Worm (Caenorhabditis elegans) whole organism, L1 larva: ENCODE data around the gene fars-3.
A peak's percentile ranks its signal among the peaks of the same experiment; 100 is the strongest.

Experiments used
- F16B12.6 ChIP-seq: fragments of 150-350 bp; optimal IDR thresholded peaks from 2 replicates; lab custom pipeline; 2014; ENCODE audit warnings: missing biosample characterization, missing genetic modification characterization
- Y116A8C.19 ChIP-seq: sonication (generic microtip); optimal IDR thresholded peaks from 2 replicates; lab custom pipeline; 2016; ENCODE audit warnings: missing compliant biosample characterization, missing genetic modification characterization, borderline replicate concordance
- ceh-8 ChIP-seq: fragments of 200-800 bp; sonication (Bioruptor generic); optimal IDR thresholded peaks from 2 replicates; lab custom pipeline; 2018; ENCODE audit warnings: mild to moderate bottlenecking, missing genetic modification characterization, moderate library complexity, missing compliant biosample characterization
- ceh-82 ChIP-seq, 3 experiments: fragments of 150-350 bp in 1 of 3; sonication (generic microtip) in 2 of 3; optimal IDR thresholded peaks; 2 replicates each; lab custom pipeline; 2014 to 2017; ENCODE audit warnings: missing biosample characterization in 3 of 3, missing genetic modification characterization in 3 of 3
- ceh-88 ChIP-seq: fragments of 200-800 bp; sonication (Bioruptor generic); IDR thresholded peaks from 2 replicates; pipeline ENCODE4 v1.3.6; 2022; ENCODE audit warnings: missing genetic modification characterization, missing compliant biosample characterization
- ces-1 ChIP-seq: fragments of 150-350 bp; optimal IDR thresholded peaks from 2 replicates; lab custom pipeline; 2014; ENCODE audit warnings: missing biosample characterization, missing genetic modification reagents, missing genetic modification characterization
- dpl-1 ChIP-seq, 3 experiments: fragments of 150-350 bp in 2 of 3; sonication (generic microtip) in 1 of 3; optimal IDR thresholded peaks; 2 replicates each; lab custom pipeline; 2014 to 2017; ENCODE audit warnings: missing biosample characterization in 3 of 3, missing genetic modification characterization in 3 of 3, missing genetic modification reagents in 3 of 3
- dsc-1 ChIP-seq: sonication (generic microtip); optimal IDR thresholded peaks from 2 replicates; lab custom pipeline; 2016; ENCODE audit warnings: mild to moderate bottlenecking, missing genetic modification characterization, missing compliant biosample characterization
- efl-1 ChIP-seq, 4 experiments: fragments of 150-350 bp; optimal IDR thresholded peaks in 3 of 4; peaks in 1 of 4; 1 replicate in 1 of 4; 2 replicates in 3 of 4; lab custom pipeline; 2014; ENCODE audit warnings: missing biosample characterization in 2 of 4, missing genetic modification characterization in 2 of 4, missing genetic modification reagents in 2 of 4
- efl-3 ChIP-seq: fragments of 200-800 bp; sonication (Bioruptor generic); optimal IDR thresholded peaks from 2 replicates; lab custom pipeline; 2018; ENCODE audit warnings: mild to moderate bottlenecking, missing genetic modification characterization, missing compliant biosample characterization
- egl-13 ChIP-seq: sonication (generic microtip); optimal IDR thresholded peaks from 2 replicates; lab custom pipeline; 2016; ENCODE audit warnings: missing genotype, missing genetic modification reagents, missing genetic modification characterization, missing compliant biosample characterization
- egl-27 ChIP-seq, 2 experiments: fragments of 150-350 bp in 1 of 2; sonication (generic microtip); optimal IDR thresholded peaks; 3 replicates each; lab custom pipeline; 2017 to 2018; ENCODE audit warnings: missing biosample characterization in 2 of 2, missing genetic modification characterization in 2 of 2, missing genetic modification reagents in 2 of 2
- elt-2 ChIP-seq: sonication (generic microtip); optimal IDR thresholded peaks from 2 replicates; lab custom pipeline; 2016; ENCODE audit warnings: missing genetic modification characterization, mild to moderate bottlenecking, inconsistent platforms, missing compliant biosample characterization, missing genetic modification reagents
- elt-3 ChIP-seq, 6 experiments: fragments of 150-350 bp in 1 of 6; sonication (generic microtip); optimal IDR thresholded peaks; 2 replicates each; lab custom pipeline; 2017 to 2018; ENCODE audit warnings: missing biosample characterization in 6 of 6, missing genetic modification characterization in 6 of 6, inconsistent platforms in 1 of 6
- fkh-8 ChIP-seq: sonication (generic microtip); optimal IDR thresholded peaks from 2 replicates; lab custom pipeline; 2016; ENCODE audit warnings: mild to moderate bottlenecking, missing genetic modification characterization, missing compliant biosample characterization
- fos-1 ChIP-seq: fragments of 150-350 bp; optimal IDR thresholded peaks from 2 replicates; lab custom pipeline; 2014; ENCODE audit warnings: missing biosample characterization, missing genetic modification characterization
- grh-1 ChIP-seq: fragments of 200-800 bp; sonication (Bioruptor generic); IDR thresholded peaks from 2 replicates; pipeline ENCODE4 v1.3.6; 2022; ENCODE audit warnings: missing genetic modification reagents, missing genetic modification characterization, missing compliant biosample characterization
- irx-1 ChIP-seq: sonication (generic microtip); optimal IDR thresholded peaks from 2 replicates; lab custom pipeline; 2016; ENCODE audit warnings: missing genetic modification characterization, missing compliant biosample characterization
- isw-1 ChIP-seq: fragments of 200-800 bp; sonication (Bioruptor generic); IDR thresholded peaks from 2 replicates; pipeline ENCODE4 v1.3.6; 2022; ENCODE audit warnings: missing genetic modification characterization, missing compliant biosample characterization
- lin-14 ChIP-seq: fragments of 200-800 bp; sonication (Bioruptor generic); optimal IDR thresholded peaks from 2 replicates; lab custom pipeline; 2018; ENCODE audit warnings: mild to moderate bottlenecking, missing genetic modification characterization, moderate library complexity, missing compliant biosample characterization
- lin-15B ChIP-seq: fragments of 150-350 bp; sonication (generic microtip); optimal IDR thresholded peaks from 3 replicates; lab custom pipeline; 2014; ENCODE audit warnings: missing biosample characterization, missing genetic modification characterization
- lin-35 ChIP-seq, 2 experiments: fragments of 150-350 bp; optimal IDR thresholded peaks; 2 replicates each; lab custom pipeline; 2014; ENCODE audit warnings: missing biosample characterization in 2 of 2, missing genetic modification characterization in 2 of 2, missing genetic modification reagents in 2 of 2
- lir-3 ChIP-seq: sonication (generic microtip); optimal IDR thresholded peaks from 2 replicates; lab custom pipeline; 2016; ENCODE audit warnings: mild to moderate bottlenecking, missing genetic modification characterization, moderate library complexity, missing compliant biosample characterization; ENCODE audit not compliant: poor library complexity
- mab-9 ChIP-seq: fragments of 200-800 bp; sonication (Bioruptor generic); IDR thresholded peaks from 2 replicates; pipeline ENCODE4 v1.3.6; 2022; ENCODE audit warnings: missing genetic modification reagents, missing genetic modification characterization, missing compliant biosample characterization
- mef-2 ChIP-seq: fragments of 150-350 bp; optimal IDR thresholded peaks from 2 replicates; lab custom pipeline; 2014; ENCODE audit warnings: missing biosample characterization, missing genetic modification characterization
- mep-1 ChIP-seq: fragments of 150-350 bp; optimal IDR thresholded peaks from 2 replicates; lab custom pipeline; 2014; ENCODE audit warnings: missing biosample characterization, missing genetic modification characterization
- nhr-11 ChIP-seq: fragments of 150-350 bp; optimal IDR thresholded peaks from 2 replicates; lab custom pipeline; 2014; ENCODE audit warnings: missing biosample characterization, missing genetic modification characterization
- nhr-19 ChIP-seq: fragments of 200-800 bp; sonication (Bioruptor generic); conservative IDR thresholded peaks from 2 replicates; pipeline ENCODE4 v1.3.6; 2022; ENCODE audit warnings: missing genetic modification characterization, missing compliant biosample characterization
- nhr-20 ChIP-seq: sonication (generic microtip); optimal IDR thresholded peaks from 2 replicates; lab custom pipeline; 2016; ENCODE audit warnings: mild to moderate bottlenecking, missing genetic modification characterization, missing compliant biosample characterization
- nhr-237 ChIP-seq: fragments of 150-350 bp; optimal IDR thresholded peaks from 2 replicates; lab custom pipeline; 2014; ENCODE audit warnings: missing biosample characterization, missing genetic modification characterization
- nhr-47 ChIP-seq: sonication (generic microtip); optimal IDR thresholded peaks from 2 replicates; lab custom pipeline; 2016; ENCODE audit warnings: mild to moderate bottlenecking, missing genetic modification characterization, moderate library complexity, missing compliant biosample characterization
- nhr-71 ChIP-seq: sonication (generic microtip); optimal IDR thresholded peaks from 2 replicates; lab custom pipeline; 2016; ENCODE audit warnings: mild to moderate bottlenecking, missing genetic modification characterization, moderate library complexity, missing compliant biosample characterization
- nhr-84 ChIP-seq: sonication (generic microtip); optimal IDR thresholded peaks from 2 replicates; lab custom pipeline; 2017; ENCODE audit warnings: missing biosample characterization, missing genetic modification characterization
- nhr-85 ChIP-seq: sonication (generic microtip); peaks from one replicate; lab custom pipeline; 2016; ENCODE audit warnings: missing genetic modification characterization, inconsistent platforms, missing compliant biosample characterization
- nhr-90 ChIP-seq: sonication (generic microtip); optimal IDR thresholded peaks from 2 replicates; lab custom pipeline; 2016; ENCODE audit warnings: mild to moderate bottlenecking, missing genetic modification characterization, missing compliant biosample characterization; ENCODE audit not compliant: poor library complexity
- rnt-1 ChIP-seq: sonication (generic microtip); optimal IDR thresholded peaks from 2 replicates; lab custom pipeline; 2016; ENCODE audit warnings: mild to moderate bottlenecking, missing genetic modification characterization, moderate library complexity, missing compliant biosample characterization
- skn-1 ChIP-seq: fragments of 150-350 bp; optimal IDR thresholded peaks from 2 replicates; lab custom pipeline; 2014; ENCODE audit warnings: missing biosample characterization, missing genetic modification characterization
- snpc-4 ChIP-seq: fragments of 150-350 bp; optimal IDR thresholded peaks from 2 replicates; lab custom pipeline; 2014; ENCODE audit warnings: missing biosample characterization, missing genetic modification characterization
- snu-23 ChIP-seq: sonication (generic microtip); optimal IDR thresholded peaks from 2 replicates; lab custom pipeline; 2016; ENCODE audit warnings: missing genetic modification characterization, missing compliant biosample characterization
- sptf-1 ChIP-seq: fragments of 150-350 bp; optimal IDR thresholded peaks from 2 replicates; lab custom pipeline; 2014; ENCODE audit warnings: missing biosample characterization, missing genetic modification characterization
- swsn-7 ChIP-seq: sonication (generic microtip); optimal IDR thresholded peaks from 2 replicates; lab custom pipeline; 2016; ENCODE audit warnings: missing genetic modification characterization, missing compliant biosample characterization
- unc-30 ChIP-seq: sonication (generic microtip); optimal IDR thresholded peaks from 2 replicates; lab custom pipeline; 2017; ENCODE audit warnings: missing biosample characterization, missing genetic modification characterization
- unc-86 ChIP-seq: sonication (generic microtip); optimal IDR thresholded peaks from 2 replicates; lab custom pipeline; 2016; ENCODE audit warnings: missing genetic modification characterization, missing compliant biosample characterization
- zip-4 ChIP-seq: fragments of 200-800 bp; sonication (Bioruptor generic); optimal IDR thresholded peaks from 2 replicates; lab custom pipeline; 2018; ENCODE audit warnings: mild to moderate bottlenecking, missing genetic modification characterization, moderate library complexity, missing compliant biosample characterization
- ztf-4 ChIP-seq: fragments of 150-350 bp; optimal IDR thresholded peaks from 2 replicates; lab custom pipeline; 2014; ENCODE audit warnings: missing biosample characterization, missing genetic modification characterization

The fars-3 gene

DNA sequence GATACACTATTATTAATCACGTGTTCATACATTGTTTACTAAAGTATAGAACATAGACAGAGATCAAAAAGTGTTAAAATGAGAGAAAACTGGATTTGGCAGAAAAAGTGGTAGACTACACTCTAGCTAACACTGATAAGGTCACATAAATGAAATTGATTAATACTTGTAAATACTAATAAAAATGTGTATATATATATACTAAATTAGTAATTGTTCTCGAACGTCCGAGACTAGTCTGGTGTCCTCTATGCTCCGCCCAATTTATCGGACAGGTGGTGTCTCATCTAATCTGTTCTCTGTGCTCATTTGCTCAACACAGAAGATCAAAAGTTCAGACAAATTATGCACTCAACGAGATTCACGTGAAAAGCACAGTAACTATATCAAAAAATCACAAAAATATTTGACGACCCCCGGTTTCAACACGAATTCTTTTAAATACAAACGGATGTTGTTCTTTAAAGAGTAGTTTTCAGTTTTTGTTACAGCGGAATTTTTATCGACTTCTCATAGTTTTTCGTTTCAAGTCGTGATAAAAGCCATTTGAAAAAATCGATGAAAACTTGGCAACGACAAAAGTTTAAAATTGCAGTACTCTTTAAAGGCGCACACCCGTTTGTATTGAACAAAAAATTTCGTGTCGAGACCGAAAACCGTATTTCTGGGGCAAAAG, 16.5 kb downstream of the fars-3 start (continued):
- peak in 1 of 6 experiments; percentile 41 for TF ChIP-seq elt-3 (tag; optimal IDR thresholded peaks at IDR 0.05; lab: Kevin White, UChicago)
- TF ChIP-seq nhr-84 (tag; lab: Kevin White, UChicago) = no peak
- TF ChIP-seq egl-27 (tag; optimal IDR thresholded peaks at IDR 0.05; lab: Kevin White, UChicago) = no peak
- TF ChIP-seq nhr-85 (tag; lab: Kevin White, UChicago) = no peak
- no peak for TF ChIP-seq sptf-1
- TF ChIP-seq mep-1 = peak; percentile 44
- no peak for TF ChIP-seq snpc-4 (tag; lab: Kevin White, UChicago)
- TF ChIP-seq mef-2 (tag; lab: Kevin White, UChicago) = no peak
- no peak for TF ChIP-seq irx-1 (tag; lab: Kevin White, UChicago)
- TF ChIP-seq nhr-20 (tag; lab: Kevin White, UChicago) = peak; percentile 82
- TF ChIP-seq nhr-11 (tag; lab: Kevin White, UChicago) = no peak

DNA sequence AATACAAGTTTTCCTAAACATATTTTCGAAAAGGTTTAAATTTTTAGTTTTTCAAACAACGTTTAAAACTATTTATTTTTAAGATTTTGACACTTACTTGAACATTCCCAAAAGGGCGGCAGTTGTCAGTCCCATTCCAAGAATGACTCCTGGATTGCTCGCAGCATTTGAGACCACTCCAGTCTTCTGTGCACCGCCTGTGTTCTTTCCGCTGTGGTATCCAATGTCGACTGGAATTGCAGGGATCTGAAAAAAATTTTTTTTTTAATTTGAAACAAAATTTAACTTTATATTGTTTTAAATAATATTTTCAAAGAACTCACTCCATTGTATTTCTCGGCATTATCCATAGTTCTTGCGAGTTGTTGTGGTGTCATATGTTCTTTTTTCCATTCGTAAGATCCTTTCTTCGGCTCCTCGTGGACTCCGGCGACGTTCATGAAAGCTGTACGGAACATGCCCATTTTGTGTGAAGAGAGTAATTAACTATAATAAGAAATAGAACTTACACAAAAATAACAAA, 17.1 kb downstream of the fars-3 start, which contains the start of gene M05D6.5:
Gene M05D6.5 (minus strand): TSS at position 473 of the 523 bp plus-strand sequence.
- TF ChIP-seq nhr-85 (tag; lab: Kevin White, UChicago) (no peak), dpl-1 (GFP tag; optimal IDR thresholded peaks at IDR 0.05; lab: Kevin White, UChicago) (no peak), isw-1 (GFP tag; lab: Robert Waterston, UW) (no peak), ztf-4 (peak; percentile 52), ceh-88 (GFP tag; lab: Robert Waterston, UW) (no peak)

DNA sequence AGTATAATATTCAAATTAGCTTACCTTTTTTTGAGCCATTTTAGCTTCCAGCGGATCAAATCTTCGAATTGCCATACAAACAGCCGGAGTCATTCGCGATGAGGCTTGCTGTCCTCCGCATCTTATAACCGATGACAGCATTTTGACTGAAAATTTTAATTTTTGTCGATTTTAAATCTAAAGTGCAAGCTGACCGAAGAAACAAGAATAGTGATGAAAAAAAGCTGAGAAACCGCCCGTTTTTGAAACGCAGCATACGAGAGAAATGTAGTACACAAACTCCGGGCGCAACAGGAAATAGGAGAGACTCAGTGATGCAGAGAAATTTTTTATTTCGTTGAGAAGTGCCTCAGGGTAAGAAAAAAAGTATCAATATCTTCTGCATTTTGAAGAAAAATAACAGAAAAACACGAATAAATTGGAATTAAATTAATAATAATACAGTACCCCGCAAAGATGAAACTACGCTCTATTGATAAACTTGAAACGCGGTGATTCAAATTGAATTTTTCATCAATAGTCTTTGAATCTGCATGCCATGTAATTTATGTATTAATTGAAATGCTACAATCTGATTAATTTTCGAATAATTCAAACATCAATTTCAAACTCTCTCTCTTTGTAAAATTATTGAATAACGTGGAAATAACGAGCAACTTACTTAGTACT, 18.6 kb downstream of the fars-3 start:
- TF ChIP-seq nhr-19 (GFP tag; lab: Robert Waterston, UW) (peak; percentile 33), nhr-237 (tag; lab: Kevin White, UChicago) (peak; percentile 40), fos-1 (tag; lab: Kevin White, UChicago) (no peak), lin-14 (peak; percentile 69), nhr-47 (tag; lab: Kevin White, UChicago) (peak; percentile 2), dpl-1 (GFP tag; optimal IDR thresholded peaks at IDR 0.05; lab: Kevin White, UChicago) (peak; percentile 45 to 75 (median 56)), dsc-1 (tag; lab: Kevin White, UChicago) (no peak), nhr-90 (tag; lab: Kevin White, UChicago) (no peak), rnt-1 (peak; percentile 41), snu-23 (GFP tag; lab: Kevin White, UChicago) (no peak), Y116A8C.19 (tag; lab: Kevin White, UChicago) (no peak), fkh-8 (tag; lab: Kevin White, UChicago) (no peak), swsn-7 (tag; lab: Kevin White, UChicago) (peak; percentile 13), unc-30 (no peak), egl-27 (tag; optimal IDR thresholded peaks at IDR 0.05; lab: Kevin White, UChicago) (no peak), nhr-20 (tag; lab: Kevin White, UChicago) (no peak), efl-1 (optimal IDR thresholded peaks at IDR 0.05; lab: Kevin White, UChicago) (peak; percentile 33 to 51), efl-1 (GFP tag; optimal IDR thresholded peaks at IDR 0.05 in 1 of 2; lab: Kevin White, UChicago) (peak; percentile 68 to 93), unc-86 (peak; percentile 6), nhr-71 (tag; lab: Kevin White, UChicago) (peak; percentile 48), elt-2 (tag; lab: Kevin White, UChicago) (no peak), grh-1 (no peak), mab-9 (GFP tag; lab: Robert Waterston, UW) (no peak), efl-3 (GFP tag; lab: Kevin White, UChicago) (no peak), ceh-8 (no peak), F16B12.6 (no peak), egl-13 (tag; lab: Kevin White, UChicago) (peak; percentile 34), lin-15B (tag; lab: Kevin White, UChicago) (no peak), lir-3 (no peak), nhr-85 (tag; lab: Kevin White, UChicago) (peak; percentile 66), ceh-82 (tag; optimal IDR thresholded peaks at IDR 0.05; lab: Kevin White, UChicago) (peak in 1 of 3 experiments; percentile 34), isw-1 (GFP tag; lab: Robert Waterston, UW) (no peak), zip-4 (GFP tag; lab: Kevin White, UChicago) (no peak), lin-35 (GFP tag; optimal IDR thresholded peaks at IDR 0.05; lab: Kevin White, UChicago) (peak; percentile 28 to 74), skn-1 (tag; lab: Kevin White, UChicago) (no peak), ces-1 (GFP tag; lab: Kevin White, UChicago) (no peak)
